Fruit fly (Drosophila melanogaster) whole organism, embryonic: ENCODE data around the gene CG43072.

Source experiments
- Ada2b ChIP-seq: fragments of 200-800 bp; sonication (Bioruptor generic); IDR thresholded peaks from 2 replicates; pipeline ENCODE4 v1.3.6; 2022; ENCODE audit warnings: missing biosample characterization, missing genetic modification characterization
- Awh ChIP-seq: fragments of 200-800 bp; sonication (Bioruptor generic); IDR thresholded peaks from 2 replicates; pipeline ENCODE4, ENCODE4 v1.3.6; 2022; ENCODE audit warnings: missing biosample characterization, missing genetic modification characterization
- CG11504 ChIP-seq: fragments of 200-800 bp; sonication (Bioruptor generic); optimal IDR thresholded peaks from 3 replicates; lab custom pipeline; 2019; ENCODE audit warnings: missing biosample characterization, mild to moderate bottlenecking, missing genetic modification characterization, moderate library complexity
- CG12155 ChIP-seq: fragments of 200-800 bp; sonication (Bioruptor generic); optimal IDR thresholded peaks from 3 replicates; lab custom pipeline; 2016; ENCODE audit warnings: missing biosample characterization, missing genetic modification characterization
- CG12236 ChIP-seq: fragments of 200-800 bp; sonication (Bioruptor generic); optimal IDR thresholded peaks from 2 replicates; lab custom pipeline; 2016; ENCODE audit warnings: missing biosample characterization, missing genetic modification characterization
- CG12769 ChIP-seq: fragments of 200-800 bp; sonication (Bioruptor generic); optimal IDR thresholded peaks from 2 replicates; lab custom pipeline; 2019; ENCODE audit warnings: missing biosample characterization, mild to moderate bottlenecking, missing genetic modification characterization, moderate library complexity
- CG13775 ChIP-seq: fragments of 200-800 bp; sonication (Bioruptor generic); optimal IDR thresholded peaks from 3 replicates; lab custom pipeline; 2017; ENCODE audit warnings: missing biosample characterization, mild to moderate bottlenecking, missing genetic modification characterization
- CG14965 ChIP-seq: fragments of 200-800 bp; sonication (Bioruptor generic); optimal IDR thresholded peaks from 2 replicates; lab custom pipeline; 2016; ENCODE audit warnings: missing biosample characterization, missing genetic modification characterization, borderline replicate concordance
- CG15073 ChIP-seq: fragments of 200-800 bp; sonication (Bioruptor generic); optimal IDR thresholded peaks from 2 replicates; lab custom pipeline; 2016; ENCODE audit warnings: missing biosample characterization, missing genetic modification characterization
- CG17328 ChIP-seq: fragments of 200-800 bp; sonication (Bioruptor generic); IDR thresholded peaks from 2 replicates; pipeline ENCODE4 v1.3.6; 2022; ENCODE audit warnings: missing biosample characterization, missing genetic modification characterization
- CG18619 ChIP-seq: fragments of 200-800 bp; sonication (Bioruptor generic); optimal IDR thresholded peaks from 3 replicates; lab custom pipeline; 2017; ENCODE audit warnings: missing biosample characterization, mild to moderate bottlenecking, missing genetic modification characterization
- CG2120 ChIP-seq: fragments of 200-800 bp; sonication (Bioruptor generic); optimal IDR thresholded peaks from 3 replicates; lab custom pipeline; 2016; ENCODE audit warnings: missing biosample characterization, missing genetic modification characterization
- CG3838 ChIP-seq: fragments of 200-800 bp; sonication (Bioruptor generic); optimal IDR thresholded peaks from 3 replicates; lab custom pipeline; 2016; ENCODE audit warnings: missing biosample characterization, missing genetic modification characterization
- CG6689 ChIP-seq: fragments of 200-800 bp; sonication (Bioruptor generic); IDR thresholded peaks from 2 replicates; pipeline ENCODE4 v1.3.6; 2022; ENCODE audit warnings: missing biosample characterization, missing genetic modification characterization
- CG7372 ChIP-seq: fragments of 200-800 bp; sonication (Bioruptor generic); IDR thresholded peaks from 2 replicates; pipeline ENCODE4 v1.3.6; 2022; ENCODE audit warnings: missing biosample characterization, missing genetic modification characterization
- CG7745 ChIP-seq: fragments of 200-800 bp; sonication (Bioruptor generic); optimal IDR thresholded peaks from 2 replicates; lab custom pipeline; 2018; ENCODE audit warnings: missing biosample characterization, mild to moderate bottlenecking, missing genetic modification characterization, moderate library complexity
- CG7928 ChIP-seq: fragments of 200-800 bp; sonication (Bioruptor generic); optimal IDR thresholded peaks from 2 replicates; lab custom pipeline; 2017; ENCODE audit warnings: missing biosample characterization, mild to moderate bottlenecking, missing genetic modification characterization
- CG8089 ChIP-seq: fragments of 200-800 bp; sonication (Bioruptor generic); optimal IDR thresholded peaks from 3 replicates; lab custom pipeline; 2016; ENCODE audit warnings: missing biosample characterization, missing genetic modification characterization
- CG8765 ChIP-seq: fragments of 200-800 bp; sonication (Bioruptor generic); IDR thresholded peaks from 2 replicates; pipeline ENCODE4 v1.3.6; 2022; ENCODE audit warnings: missing biosample characterization, missing genetic modification characterization
- CG8924 ChIP-seq: fragments of 200-800 bp; optimal IDR thresholded peaks from 3 replicates; lab custom pipeline; 2019; ENCODE audit warnings: missing biosample characterization, mild to moderate bottlenecking, missing genetic modification characterization, moderate library complexity
- D ChIP-seq, 2 experiments: fragments of 200-800 bp in 1 of 2; fragments of >200 bp in 1 of 2; sonication (Bioruptor generic) in 1 of 2; optimal IDR thresholded peaks; 2 replicates in 1 of 2; 3 replicates in 1 of 2; lab custom pipeline; 2017; ENCODE audit warnings: mild to moderate bottlenecking in 1 of 2, missing biosample characterization in 1 of 2, missing genetic modification characterization in 1 of 2, missing genetic modification reagents in 1 of 2
- Dip3 ChIP-seq: fragments of 200-800 bp; sonication (Bioruptor generic); optimal IDR thresholded peaks from 3 replicates; lab custom pipeline; 2016; ENCODE audit warnings: missing biosample characterization, missing genetic modification characterization
- ERR ChIP-seq: fragments of 200-800 bp; sonication (Bioruptor generic); optimal IDR thresholded peaks from 2 replicates; lab custom pipeline; 2016; ENCODE audit warnings: missing biosample characterization, missing genetic modification characterization
- HLH54F ChIP-seq: fragments of 200-800 bp; sonication (Bioruptor generic); optimal IDR thresholded peaks from 3 replicates; lab custom pipeline; 2016; ENCODE audit warnings: missing biosample characterization, missing genetic modification characterization
- Hey ChIP-seq: fragments of 200-800 bp; sonication (Bioruptor generic); optimal IDR thresholded peaks from 3 replicates; lab custom pipeline; 2018; ENCODE audit warnings: missing biosample characterization, mild to moderate bottlenecking, missing genetic modification characterization
- HmgD ChIP-seq: fragments of 200-800 bp; sonication (Bioruptor generic); optimal IDR thresholded peaks from 3 replicates; lab custom pipeline; 2016; ENCODE audit warnings: missing biosample characterization, missing genetic modification characterization
- HmgZ ChIP-seq: fragments of 200-800 bp; sonication (Bioruptor generic); optimal IDR thresholded peaks from 2 replicates; lab custom pipeline; 2018; ENCODE audit warnings: missing biosample characterization, mild to moderate bottlenecking, missing genetic modification characterization
- Med ChIP-seq: fragments of 200-800 bp; sonication (Bioruptor generic); peaks from one replicate; lab custom pipeline; 2016; ENCODE audit warnings: missing biosample characterization, missing genetic modification characterization, mild to moderate bottlenecking, inconsistent platforms, moderate library complexity
- NC2α ChIP-seq: fragments of 200-800 bp; sonication (Bioruptor generic); optimal IDR thresholded peaks from 2 replicates; lab custom pipeline; 2016; ENCODE audit warnings: missing biosample characterization, missing genetic modification characterization
- NfI ChIP-seq: fragments of 200-800 bp; sonication (Bioruptor generic); optimal IDR thresholded peaks from 3 replicates; lab custom pipeline; 2018; ENCODE audit warnings: missing biosample characterization, mild to moderate bottlenecking, missing genetic modification characterization, moderate library complexity
- Optix ChIP-seq: fragments of 200-800 bp; sonication (Bioruptor generic); IDR thresholded peaks from 3 replicates; pipeline ENCODE4 v1.3.6; 2022; ENCODE audit warnings: missing biosample characterization, missing genetic modification characterization
- Vsx1 ChIP-seq: fragments of 200-800 bp; sonication (Bioruptor generic); optimal IDR thresholded peaks from 2 replicates; lab custom pipeline; 2017; ENCODE audit warnings: missing biosample characterization, mild to moderate bottlenecking, missing genetic modification characterization, missing genetic modification reagents
- ab ChIP-seq: fragments of 200-800 bp; sonication (Bioruptor generic); optimal IDR thresholded peaks from 2 replicates; lab custom pipeline; 2016; ENCODE audit warnings: missing biosample characterization, missing genetic modification characterization
- ash1 ChIP-seq: fragments of 200-800 bp; sonication (Bioruptor generic); optimal IDR thresholded peaks from 2 replicates; lab custom pipeline; 2018; ENCODE audit warnings: missing biosample characterization, mild to moderate bottlenecking, missing genetic modification characterization
- dati ChIP-seq: fragments of 200-800 bp; sonication (Bioruptor generic); IDR thresholded peaks from 2 replicates; pipeline ENCODE4 v1.3.6; 2022; ENCODE audit warnings: missing biosample characterization, missing genetic modification characterization
- dpn ChIP-seq, 2 experiments: fragments of 200-800 bp; sonication (Bioruptor generic); optimal IDR thresholded peaks; 3 replicates each; lab custom pipeline; 2016; ENCODE audit warnings: missing biosample characterization in 2 of 2, missing genetic modification characterization in 2 of 2
- fru ChIP-seq: fragments of >200 bp; optimal IDR thresholded peaks from 2 replicates; lab custom pipeline; 2017
- hbn ChIP-seq: fragments of 200-800 bp; sonication (Bioruptor generic); IDR thresholded peaks from 2 replicates; pipeline ENCODE4 v1.3.6; 2022; ENCODE audit warnings: missing biosample characterization, missing genetic modification characterization; ENCODE audit not compliant: partially characterized antibody
- klu ChIP-seq: fragments of 200-800 bp; sonication (Bioruptor generic); IDR thresholded peaks from 2 replicates; pipeline ENCODE4 v1.3.6; 2022; ENCODE audit warnings: missing biosample characterization, missing genetic modification characterization
- lbe ChIP-seq: fragments of 200-800 bp; sonication (Bioruptor generic); optimal IDR thresholded peaks from 2 replicates; lab custom pipeline; 2016; ENCODE audit warnings: missing biosample characterization, mild to moderate bottlenecking, missing genetic modification characterization
- mld ChIP-seq: fragments of 200-800 bp; sonication (Bioruptor generic); IDR thresholded peaks from 3 replicates; pipeline ENCODE4 v1.3.6; 2022; ENCODE audit warnings: missing biosample characterization, missing genetic modification characterization; ENCODE audit not compliant: partially characterized antibody
- org-1 ChIP-seq: fragments of 200-800 bp; sonication (Bioruptor generic); optimal IDR thresholded peaks from 2 replicates; lab custom pipeline; 2017; ENCODE audit warnings: missing biosample characterization, missing genetic modification characterization
- pho ChIP-seq: fragments of 200-800 bp; sonication (Bioruptor generic); optimal IDR thresholded peaks from 2 replicates; lab custom pipeline; 2016; ENCODE audit warnings: missing biosample characterization, missing genetic modification characterization
- salm ChIP-seq: fragments of 200-800 bp; sonication (Bioruptor generic); optimal IDR thresholded peaks from 2 replicates; lab custom pipeline; 2018; ENCODE audit warnings: missing biosample characterization, mild to moderate bottlenecking, missing genetic modification characterization
- scrt ChIP-seq: fragments of 200-800 bp; sonication (Bioruptor generic); optimal IDR thresholded peaks from 2 replicates; lab custom pipeline; 2018; ENCODE audit warnings: missing biosample characterization, mild to moderate bottlenecking, missing genetic modification characterization, moderate library complexity
- sens ChIP-seq: fragments of 200-800 bp; sonication (Bioruptor generic); peaks from one replicate; lab custom pipeline; 2016; ENCODE audit warnings: missing biosample characterization, missing genetic modification characterization
- sens-2 ChIP-seq: fragments of 200-800 bp; sonication (Bioruptor generic); IDR thresholded peaks from 2 replicates; pipeline ENCODE4 v1.3.6; 2022; ENCODE audit warnings: missing biosample characterization, missing genetic modification characterization
- tgo ChIP-seq: fragments of 200-800 bp; sonication (Bioruptor generic); IDR thresholded peaks from 3 replicates; pipeline ENCODE4 v1.3.6; 2022; ENCODE audit warnings: missing biosample characterization, missing genetic modification characterization
- usp ChIP-seq: fragments of >200 bp; optimal IDR thresholded peaks from 2 replicates; lab custom pipeline; 2017; ENCODE audit warnings: missing biosample characterization, missing genetic modification characterization
- vfl ChIP-seq: fragments of 200-800 bp; sonication (Bioruptor generic); optimal IDR thresholded peaks from 2 replicates; lab custom pipeline; 2016; ENCODE audit warnings: missing biosample characterization, missing genetic modification characterization
- vnd ChIP-seq: fragments of 200-800 bp; sonication (Bioruptor generic); IDR thresholded peaks from 3 replicates; pipeline ENCODE4 v1.3.6; 2022; ENCODE audit warnings: missing biosample characterization, missing genetic modification characterization; ENCODE audit not compliant: partially characterized antibody
- wdn ChIP-seq: fragments of 200-800 bp; sonication (Bioruptor generic); IDR thresholded peaks from 2 replicates; pipeline ENCODE4 v1.3.6; 2022; ENCODE audit warnings: missing biosample characterization, missing genetic modification characterization

Gene CG43072

dm6 chr3L:21053763-21054162, 11.9 kb upstream of the CG43072 start (continued):
- no peak for TF ChIP-seq D (optimal IDR thresholded peaks at IDR 0.05; lab: Kevin White, UChicago)
- peak; percentile 68 for TF ChIP-seq D (GFP tag; optimal IDR thresholded peaks at IDR 0.05; lab: Kevin White, UChicago)
- TF ChIP-seq wdn, result no peak
- no peak for TF ChIP-seq ash1
- peak; percentile 79 for TF ChIP-seq org-1 (GFP tag; lab: Kevin White, UChicago)
- peak; percentile 53; the same call in 1 of the 2 replicates for TF ChIP-seq CG7372 (GFP tag; lab: Robert Waterston, UW)
- TF ChIP-seq pho (GFP tag; lab: Kevin White, UChicago), result peak; percentile 61
- no peak for TF ChIP-seq usp (GFP tag; lab: Kevin White, UChicago)
- TF ChIP-seq ERR, result no peak
- peak; percentile 39 for TF ChIP-seq HmgZ (tag; lab: Kevin White, UChicago)
- no peak for TF ChIP-seq NC2α (GFP tag; lab: Kevin White, UChicago)
- TF ChIP-seq CG12769 (tag; lab: Kevin White, UChicago), result peak; percentile 56
- TF ChIP-seq Med, result peak; percentile 84
- no peak for TF ChIP-seq lbe (GFP tag; lab: Kevin White, UChicago)
- peak; percentile 77 for TF ChIP-seq CG2120 (GFP tag; lab: Kevin White, UChicago)
- no peak for TF ChIP-seq HmgD (GFP tag; lab: Kevin White, UChicago)
- TF ChIP-seq Dip3 (GFP tag; lab: Kevin White, UChicago), result peak; percentile 39
- TF ChIP-seq CG3838 (GFP tag; lab: Kevin White, UChicago), result peak; percentile 22
- TF ChIP-seq klu (GFP tag; lab: Robert Waterston, UW), result no peak
- peak; percentile 60 for TF ChIP-seq NfI
- peak; percentile 77 for TF ChIP-seq Vsx1 (GFP tag; lab: Kevin White, UChicago)
- peak; percentile 71 for TF ChIP-seq Ada2b
- TF ChIP-seq CG13775 (GFP tag; lab: Kevin White, UChicago), result peak; percentile 49
- peak; percentile 75 for TF ChIP-seq CG8924 (tag; lab: Kevin White, UChicago)
- TF ChIP-seq HLH54F, result peak; percentile 24
- TF ChIP-seq hbn, result no peak
- TF ChIP-seq CG8765, result no peak
- TF ChIP-seq CG14965 (GFP tag; lab: Kevin White, UChicago), result no peak
- peak; percentile 52 for TF ChIP-seq CG18619 (GFP tag; lab: Kevin White, UChicago)
- TF ChIP-seq vnd, result no peak
- TF ChIP-seq Optix (GFP tag; lab: Robert Waterston, UW), result no peak
- peak; percentile 73 for TF ChIP-seq salm
- TF ChIP-seq fru (lab: Kevin White, UChicago), result no peak
- peak; percentile 11 for TF ChIP-seq CG7745 (tag; lab: Kevin White, UChicago)
- peak; percentile 40 for TF ChIP-seq CG12236 (GFP tag; lab: Kevin White, UChicago)
- peak; percentile 81 for TF ChIP-seq CG6689 (GFP tag; lab: Robert Waterston, UW)
- peak; percentile 84 for TF ChIP-seq CG11504
- TF ChIP-seq dpn (GFP tag; optimal IDR thresholded peaks at IDR 0.05; lab: Kevin White, UChicago), result peak; percentile 73 to 76
- no peak for TF ChIP-seq CG15073 (GFP tag; lab: Kevin White, UChicago)
- TF ChIP-seq scrt (GFP tag; lab: Kevin White, UChicago), result peak; percentile 44
- peak; percentile 68 for TF ChIP-seq sens-2 (GFP tag; lab: Robert Waterston, UW)
- TF ChIP-seq dati (GFP tag; lab: Robert Waterston, UW), result no peak
- no peak for TF ChIP-seq ab
- TF ChIP-seq CG7928 (GFP tag; lab: Kevin White, UChicago), result no peak
- TF ChIP-seq Awh (GFP tag; lab: Robert Waterston, UW), result peak; percentile 89
- peak; percentile 31 for TF ChIP-seq CG8089 (GFP tag; lab: Kevin White, UChicago)
- TF ChIP-seq vfl (GFP tag; lab: Kevin White, UChicago), result no peak
- peak; percentile 99 for TF ChIP-seq sens (GFP tag; lab: Kevin White, UChicago)
- no peak for TF ChIP-seq Hey (tag; lab: Kevin White, UChicago)
- peak; percentile 39 for TF ChIP-seq CG12155
- TF ChIP-seq CG17328 (GFP tag; lab: Robert Waterston, UW), result peak; percentile 78
- TF ChIP-seq mld, result no peak
- TF ChIP-seq tgo, result peak; percentile 64; the same call in 2 of the 3 replicates
